Fruit fly (Drosophila melanogaster) Kc167 (cell line): ENCODE measurements around the gene Muc26B.

ENCODE experiments used
- Myc ChIP-seq: fragments of >200 bp; optimal IDR thresholded peaks from 2 replicates; lab custom pipeline; 2017; ENCODE audit warnings: missing external identifiers
- h ChIP-seq: fragments of >200 bp; optimal IDR thresholded peaks from 3 replicates; lab custom pipeline; 2018; ENCODE audit warnings: missing external identifiers
- insv ChIP-seq: fragments of >200 bp; optimal IDR thresholded peaks from 3 replicates; lab custom pipeline; 2018; ENCODE audit warnings: missing external identifiers
- psq ChIP-seq: fragments of >200 bp; optimal IDR thresholded peaks from 2 replicates; lab custom pipeline; 2017; ENCODE audit warnings: missing external identifiers

- TF ChIP-seq insv, result no peak
- no peak for TF ChIP-seq psq (lab: Kevin White, UChicago)
- no peak for TF ChIP-seq h
- TF ChIP-seq Myc, result no peak
Observed at dm6 chr2L:6178118-6178739, 26.5 kb downstream of the Muc26B start.
